Worm (Caenorhabditis elegans) whole organism, L4 larva: ENCODE measurements around the gene elo-6.
A peak's percentile ranks its signal among the peaks of the same experiment; 100 is the strongest.

ENCODE experiments used
- F44E2.7 ChIP-seq: fragments of 200-800 bp; sonication (Bioruptor generic); IDR thresholded peaks from 2 replicates; pipeline ENCODE4 v2.1.2; 2022; ENCODE audit warnings: missing genetic modification characterization, missing compliant biosample characterization
- T26A8.4 ChIP-seq: fragments of 200-800 bp; sonication (Bioruptor generic); IDR thresholded peaks from 2 replicates; pipeline ENCODE4 v1.3.6; 2022; ENCODE audit warnings: missing genetic modification characterization, missing compliant biosample characterization
- ZK337.2 ChIP-seq: fragments of 200-800 bp; sonication (Bioruptor generic); IDR thresholded peaks from 2 replicates; pipeline ENCODE4 v1.3.6; 2022; ENCODE audit warnings: missing genetic modification reagents, missing genetic modification characterization, missing compliant biosample characterization
- aha-1 ChIP-seq: fragments of 150-350 bp; peaks from one replicate; lab custom pipeline; 2014; ENCODE audit warnings: missing biosample characterization, missing genetic modification characterization
- arid-1 ChIP-seq: fragments of 200-800 bp; sonication (Bioruptor generic); conservative IDR thresholded peaks from 2 replicates; pipeline ENCODE4 v1.3.6; 2022; ENCODE audit warnings: missing genetic modification reagents, missing genetic modification characterization, missing compliant biosample characterization
- ceh-44 ChIP-seq: fragments of 200-800 bp; sonication (Bioruptor generic); IDR thresholded peaks from 2 replicates; pipeline ENCODE4 v1.3.6; 2022; ENCODE audit warnings: missing genetic modification reagents, missing genetic modification characterization, missing compliant biosample characterization
- daf-16 ChIP-seq, 3 experiments: sonication (generic microtip); optimal IDR thresholded peaks; 2 replicates each; lab custom pipeline; 2016 to 2017; ENCODE audit warnings: missing genetic modification characterization in 3 of 3, missing genetic modification reagents in 3 of 3, mild to moderate bottlenecking in 2 of 3, missing compliant biosample characterization in 2 of 3, missing biosample characterization in 1 of 3, moderate library complexity in 1 of 3
- daf-19 ChIP-seq: fragments of 200-800 bp; sonication (Bioruptor generic); conservative IDR thresholded peaks from 2 replicates; pipeline ENCODE4 v1.3.6; 2022; ENCODE audit warnings: missing genetic modification characterization, missing compliant biosample characterization
- dmd-6 ChIP-seq: fragments of 200-800 bp; sonication (Bioruptor generic); IDR thresholded peaks from 2 replicates; pipeline ENCODE4 v1.3.6; 2022; ENCODE audit warnings: missing genetic modification reagents, missing genetic modification characterization, missing compliant biosample characterization
- dmd-9 ChIP-seq: fragments of 200-800 bp; sonication (Bioruptor generic); IDR thresholded peaks from 2 replicates; pipeline ENCODE4 v1.3.6; 2022; ENCODE audit warnings: missing genetic modification reagents, missing genetic modification characterization, missing compliant biosample characterization
- dpl-1 ChIP-seq: fragments of 150-350 bp; optimal IDR thresholded peaks from 2 replicates; lab custom pipeline; 2014; ENCODE audit warnings: missing biosample characterization, missing genetic modification reagents, missing genetic modification characterization
- duxl-1 ChIP-seq: sonication (generic microtip); optimal IDR thresholded peaks from 2 replicates; lab custom pipeline; 2016; ENCODE audit warnings: mild to moderate bottlenecking, missing genetic modification characterization, moderate library complexity, missing compliant biosample characterization; ENCODE audit not compliant: poor library complexity
- dve-1 ChIP-seq: sonication (generic microtip); optimal IDR thresholded peaks from 2 replicates; lab custom pipeline; 2017; ENCODE audit warnings: antibody characterized with exemption, mild to moderate bottlenecking, missing genetic modification characterization, missing compliant biosample characterization; ENCODE audit not compliant: insufficient read depth
- fkh-10 ChIP-seq: fragments of 150-350 bp; optimal IDR thresholded peaks from 2 replicates; lab custom pipeline; 2014; ENCODE audit warnings: missing biosample characterization, missing genetic modification reagents, missing genetic modification characterization
- hif-1 ChIP-seq, 2 experiments: sonication (generic microtip); optimal IDR thresholded peaks; 2 replicates each; lab custom pipeline; 2016 to 2017; ENCODE audit warnings: missing compliant biosample characterization in 2 of 2, missing genetic modification characterization in 2 of 2, missing genetic modification reagents in 2 of 2, missing genotype in 2 of 2, mild to moderate bottlenecking in 1 of 2
- hlh-11 ChIP-seq: fragments of 200-800 bp; sonication (Bioruptor generic); optimal IDR thresholded peaks from 2 replicates; lab custom pipeline; 2018; ENCODE audit warnings: mild to moderate bottlenecking, missing genetic modification characterization, missing compliant biosample characterization
- hlh-30 ChIP-seq: sonication (generic microtip); optimal IDR thresholded peaks from 2 replicates; lab custom pipeline; 2017; ENCODE audit warnings: antibody characterized with exemption, mild to moderate bottlenecking, missing genetic modification characterization, missing compliant biosample characterization; ENCODE audit not compliant: insufficient read depth
- lin-13 ChIP-seq: fragments of 150-350 bp; optimal IDR thresholded peaks from 2 replicates; lab custom pipeline; 2014; ENCODE audit warnings: missing biosample characterization, missing genetic modification reagents, missing genetic modification characterization
- lin-15B ChIP-seq: fragments of 150-350 bp; sonication (generic microtip); optimal IDR thresholded peaks from 3 replicates; lab custom pipeline; 2014; ENCODE audit warnings: missing biosample characterization, missing genetic modification characterization
- lin-38 ChIP-seq: fragments of 200-800 bp; sonication (Bioruptor generic); IDR thresholded peaks from 2 replicates; pipeline ENCODE4 v1.3.6; 2022; ENCODE audit warnings: missing genetic modification reagents, missing genetic modification characterization, missing compliant biosample characterization
- lsy-2 ChIP-seq, 2 experiments: fragments of 150-350 bp in 1 of 2; sonication (generic microtip) in 1 of 2; optimal IDR thresholded peaks; 2 replicates each; lab custom pipeline; 2014 to 2017; ENCODE audit warnings: missing biosample characterization in 2 of 2, missing genetic modification characterization in 2 of 2
- madf-9 ChIP-seq: fragments of 200-800 bp; sonication (Bioruptor generic); conservative IDR thresholded peaks from 2 replicates; pipeline ENCODE4 v1.3.6; 2022; ENCODE audit warnings: missing genetic modification reagents, missing genetic modification characterization, missing compliant biosample characterization
- mdl-1 ChIP-seq, 2 experiments: fragments of 150-350 bp in 1 of 2; sonication (generic microtip) in 1 of 2; optimal IDR thresholded peaks; 2 replicates each; lab custom pipeline; 2014 to 2017; ENCODE audit warnings: missing biosample characterization in 2 of 2, missing genetic modification characterization in 2 of 2
- mep-1 ChIP-seq: fragments of 150-350 bp; sonication (generic microtip); optimal IDR thresholded peaks from 3 replicates; lab custom pipeline; 2014; ENCODE audit warnings: missing biosample characterization, missing genetic modification characterization
- mes-2 ChIP-seq: sonication (generic microtip); optimal IDR thresholded peaks from 2 replicates; lab custom pipeline; 2016; ENCODE audit warnings: missing genotype, mild to moderate bottlenecking, missing genetic modification characterization, missing compliant biosample characterization; ENCODE audit not compliant: poor library complexity, severe bottlenecking
- mxl-3 ChIP-seq: fragments of 200-800 bp; sonication (Bioruptor generic); optimal IDR thresholded peaks from 2 replicates; lab custom pipeline; 2018; ENCODE audit warnings: mild to moderate bottlenecking, missing genetic modification characterization, missing compliant biosample characterization
- nhr-102 ChIP-seq: sonication (generic microtip); optimal IDR thresholded peaks from 2 replicates; lab custom pipeline; 2016; ENCODE audit warnings: mild to moderate bottlenecking, missing genetic modification characterization, moderate library complexity, missing compliant biosample characterization
- nhr-28 ChIP-seq: fragments of 150-350 bp; optimal IDR thresholded peaks from 2 replicates; lab custom pipeline; 2014; ENCODE audit warnings: missing biosample characterization, missing genetic modification characterization
- nhr-41 ChIP-seq: fragments of 200-800 bp; sonication (Bioruptor generic); IDR thresholded peaks from 2 replicates; pipeline ENCODE4 v1.3.6; 2022; ENCODE audit warnings: missing genetic modification reagents, missing genetic modification characterization, missing compliant biosample characterization
- nhr-6 ChIP-seq: fragments of 150-350 bp; optimal IDR thresholded peaks from 2 replicates; lab custom pipeline; 2014; ENCODE audit warnings: missing biosample characterization, missing genetic modification characterization
- pha-4 ChIP-seq, 2 experiments: fragments of 150-350 bp in 1 of 2; fragments of 200-800 bp in 1 of 2; sonication (Bioruptor generic) in 1 of 2; IDR thresholded peaks in 1 of 2; optimal IDR thresholded peaks in 1 of 2; 2 replicates each; pipeline versions ENCODE4 v1.3.6 to Lab custom; 2014 to 2022; ENCODE audit warnings: missing genetic modification characterization in 2 of 2, missing genetic modification reagents in 2 of 2, missing biosample characterization in 1 of 2, missing compliant biosample characterization in 1 of 2
- rbr-2 ChIP-seq: sonication (generic microtip); optimal IDR thresholded peaks from 2 replicates; lab custom pipeline; 2016; ENCODE audit warnings: missing genotype, missing genetic modification characterization, missing compliant biosample characterization
- saeg-2 ChIP-seq: fragments of 200-800 bp; sonication (Bioruptor generic); IDR thresholded peaks from 2 replicates; pipeline ENCODE4 v1.3.6; 2022; ENCODE audit warnings: missing genetic modification reagents, missing genetic modification characterization, missing compliant biosample characterization
- snpc-1.2 ChIP-seq: fragments of 200-800 bp; sonication (Bioruptor generic); IDR thresholded peaks from 2 replicates; pipeline ENCODE4 v1.3.6; 2022; ENCODE audit warnings: missing genetic modification reagents, missing genetic modification characterization, missing compliant biosample characterization
- snpc-4 ChIP-seq: fragments of 150-350 bp; optimal IDR thresholded peaks from 2 replicates; lab custom pipeline; 2014; ENCODE audit warnings: missing biosample characterization, missing genetic modification characterization
- spr-1 ChIP-seq: sonication (generic microtip); optimal IDR thresholded peaks from 2 replicates; lab custom pipeline; 2016; ENCODE audit warnings: mild to moderate bottlenecking, missing genetic modification characterization, missing compliant biosample characterization
- unc-130 ChIP-seq: sonication (generic microtip); optimal IDR thresholded peaks from 2 replicates; lab custom pipeline; 2016; ENCODE audit warnings: missing genetic modification reagents, missing genetic modification characterization, missing compliant biosample characterization
- unc-62 ChIP-seq, 3 experiments: fragments of 150-350 bp in 1 of 3; sonication (generic microtip); optimal IDR thresholded peaks in 2 of 3; peaks in 1 of 3; 1 replicate in 1 of 3; 2 replicates in 2 of 3; lab custom pipeline; 2014 to 2017; ENCODE audit warnings: missing biosample characterization in 3 of 3, missing genetic modification characterization in 3 of 3, missing genetic modification reagents in 3 of 3, missing genotype in 1 of 3
- zip-11 ChIP-seq: fragments of 200-800 bp; sonication (Bioruptor generic); IDR thresholded peaks from 2 replicates; pipeline ENCODE4 v1.3.6; 2022; ENCODE audit warnings: missing genetic modification characterization, missing compliant biosample characterization
- zip-2 ChIP-seq: fragments of 150-350 bp; optimal IDR thresholded peaks from 2 replicates; lab custom pipeline; 2014; ENCODE audit warnings: missing biosample characterization, missing genetic modification characterization

The elo-6 gene

DNA sequence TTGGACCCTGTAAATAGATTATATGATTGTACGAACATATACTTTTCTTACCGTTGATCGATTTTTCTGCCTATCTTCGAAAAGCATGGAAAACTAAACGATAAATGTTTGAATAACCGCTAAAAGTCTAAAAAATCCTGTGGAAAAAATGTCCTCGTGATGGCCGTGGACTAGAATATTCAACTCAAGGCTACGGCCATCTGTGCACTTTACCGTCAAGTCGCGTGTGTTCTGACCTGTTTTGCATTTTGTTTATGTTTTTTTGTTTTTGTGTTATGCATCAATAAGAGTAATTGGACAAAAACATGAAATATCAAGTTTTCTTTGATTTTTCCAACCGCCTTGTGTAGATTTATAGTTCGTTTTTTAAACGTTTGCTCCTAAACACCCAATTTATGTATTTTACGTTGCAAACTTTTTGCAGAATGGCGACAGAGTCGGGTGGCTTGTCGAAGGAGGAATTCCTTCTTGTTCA is 24.2 kb downstream of the elo-6 start, which contains the start of the genes hda-6 and F41H10.4:
hda-6 (minus strand) TSS at position 172 of the 475 bp plus-strand sequence.
F41H10.4 (plus strand) TSS at position 425 of the 475 bp plus-strand sequence.
- peak; percentile 67; the same call in 1 of the 2 replicates for TF ChIP-seq snpc-1.2 (GFP tag; lab: Robert Waterston, UW)
- peak in 1 of 2 experiments; percentile 83 for TF ChIP-seq daf-16 (GFP tag; optimal IDR thresholded peaks at IDR 0.05; lab: Kevin White, UChicago)
- TF ChIP-seq daf-16 (tag; optimal IDR thresholded peaks at IDR 0.05; lab: Kevin White, UChicago) = peak; percentile 71
- TF ChIP-seq duxl-1 (tag; lab: Kevin White, UChicago) = peak; percentile 49
- TF ChIP-seq mes-2 (tag; lab: Kevin White, UChicago) = peak; percentile 97
- TF ChIP-seq lin-38 = peak; percentile 79
- no peak for TF ChIP-seq saeg-2 (GFP tag; lab: Robert Waterston, UW)
- peak in 1 of 2 experiments; percentile 91 for TF ChIP-seq lsy-2 (tag; optimal IDR thresholded peaks at IDR 0.05; lab: Kevin White, UChicago)
- TF ChIP-seq snpc-4 = no peak
- no peak for TF ChIP-seq fkh-10 (GFP tag; lab: Kevin White, UChicago)
- peak; percentile 89 for TF ChIP-seq dpl-1 (GFP tag; lab: Kevin White, UChicago)
- TF ChIP-seq lin-13 (GFP tag; lab: Kevin White, UChicago) = peak; percentile 14
- TF ChIP-seq zip-2 (tag; lab: Kevin White, UChicago) = no peak
- peak; percentile 22 for TF ChIP-seq aha-1 (tag; lab: Kevin White, UChicago)
- peak in 1 of 2 experiments; percentile 36 for TF ChIP-seq mdl-1 (tag; optimal IDR thresholded peaks at IDR 0.05; lab: Kevin White, UChicago)
- peak; percentile 41 for TF ChIP-seq lin-15B (tag; lab: Kevin White, UChicago)
- peak; percentile 40; the same call in 1 of the 2 replicates for TF ChIP-seq ZK337.2 (GFP tag; lab: Robert Waterston, UW)
- peak; percentile 20 for TF ChIP-seq nhr-28 (tag; lab: Kevin White, UChicago)
- no peak for TF ChIP-seq ceh-44 (GFP tag; lab: Robert Waterston, UW)
- TF ChIP-seq zip-11 (GFP tag; lab: Robert Waterston, UW) = no peak
- TF ChIP-seq dve-1 (tag; lab: Kevin White, UChicago) = peak; percentile 69
- peak; percentile 9 for TF ChIP-seq nhr-102 (tag; lab: Kevin White, UChicago)
- TF ChIP-seq mep-1 (tag; lab: Kevin White, UChicago) = peak; percentile 77
- TF ChIP-seq F44E2.7 (GFP tag; lab: Robert Waterston, UW) = no peak
- TF ChIP-seq pha-4 (GFP tag; IDR thresholded peaks at IDR 0.05; lab: Robert Waterston, UW) = no peak
- TF ChIP-seq pha-4 (tag; optimal IDR thresholded peaks at IDR 0.05; lab: Kevin White, UChicago) = peak; percentile 81
- TF ChIP-seq madf-9 (GFP tag; lab: Robert Waterston, UW) = 0 out of 2 replicates have a peak, but pooled peaks have one; percentile 38
- TF ChIP-seq T26A8.4 (GFP tag; lab: Robert Waterston, UW) = peak; percentile 38; the same call in 1 of the 2 replicates
- peak in 1 of 2 experiments; percentile 81 for TF ChIP-seq unc-62 (GFP tag; optimal IDR thresholded peaks at IDR 0.05 in 1 of 2; lab: Kevin White, UChicago)
- no peak for TF ChIP-seq unc-62 (tag; optimal IDR thresholded peaks at IDR 0.05; lab: Kevin White, UChicago)
- 0 out of 2 replicates have a peak, but pooled peaks have one; percentile 27 for TF ChIP-seq arid-1 (GFP tag; lab: Robert Waterston, UW)
- peak; percentile 18 for TF ChIP-seq spr-1 (tag; lab: Kevin White, UChicago)
- peak in 1 of 2 experiments; percentile 78 for TF ChIP-seq hif-1 (tag; optimal IDR thresholded peaks at IDR 0.05; lab: Kevin White, UChicago)
- peak; percentile 35 for TF ChIP-seq dmd-6
- TF ChIP-seq hlh-11 (tag; lab: Kevin White, UChicago) = peak; percentile 72
- peak; percentile 73; the same call in 1 of the 2 replicates for TF ChIP-seq dmd-9 (GFP tag; lab: Robert Waterston, UW)
- peak; percentile 68 for TF ChIP-seq mxl-3 (GFP tag; lab: Kevin White, UChicago)
- no peak for TF ChIP-seq daf-19 (GFP tag; lab: Robert Waterston, UW)
- peak; percentile 96 for TF ChIP-seq hlh-30 (tag; lab: Kevin White, UChicago)
- TF ChIP-seq nhr-41 (GFP tag; lab: Robert Waterston, UW) = no peak
- peak; percentile 34 for TF ChIP-seq rbr-2 (tag; lab: Kevin White, UChicago)
- TF ChIP-seq nhr-6 (tag; lab: Kevin White, UChicago) = peak; percentile 66
- TF ChIP-seq unc-130 (GFP tag; lab: Kevin White, UChicago) = peak; percentile 85
